Worm (Caenorhabditis elegans) whole organism, L3 larva: Measurements from ENCODE around the gene K09C6.7.

ENCODE experiments used
- ama-1 ChIP-seq: fragments of 150-350 bp; optimal IDR thresholded peaks from 2 replicates; lab custom pipeline; 2018
- ceh-9 ChIP-seq: sonication (generic microtip); optimal IDR thresholded peaks from 2 replicates; lab custom pipeline; 2018; ENCODE audit warnings: missing biosample characterization, missing genetic modification characterization
- daf-12 ChIP-seq: fragments of 150-350 bp; optimal IDR thresholded peaks from 2 replicates; lab custom pipeline; 2014; ENCODE audit warnings: missing biosample characterization, missing genetic modification reagents, missing genetic modification characterization
- egl-27 ChIP-seq: sonication (generic microtip); optimal IDR thresholded peaks from 4 replicates; lab custom pipeline; 2017; ENCODE audit warnings: missing biosample characterization, missing genetic modification reagents, missing genetic modification characterization
- egl-5 ChIP-seq: fragments of 150-350 bp; optimal IDR thresholded peaks from 2 replicates; lab custom pipeline; 2017; ENCODE audit warnings: missing biosample characterization, missing genetic modification reagents, missing genetic modification characterization, inconsistent platforms
- elt-3 ChIP-seq, 3 experiments: fragments of 150-350 bp in 1 of 3; sonication (generic microtip) in 2 of 3; optimal IDR thresholded peaks; 2 replicates in 2 of 3; 4 replicates in 1 of 3; lab custom pipeline; 2014 to 2017; ENCODE audit warnings: missing biosample characterization in 3 of 3, missing genetic modification characterization in 3 of 3
- nhr-11 ChIP-seq: fragments of 150-350 bp; optimal IDR thresholded peaks from 2 replicates; lab custom pipeline; 2014; ENCODE audit warnings: missing biosample characterization, missing genetic modification characterization
- nhr-237 ChIP-seq: fragments of 150-350 bp; optimal IDR thresholded peaks from 2 replicates; lab custom pipeline; 2014; ENCODE audit warnings: missing biosample characterization, missing genetic modification characterization
- nhr-77 ChIP-seq: fragments of 150-350 bp; optimal IDR thresholded peaks from 2 replicates; lab custom pipeline; 2014; ENCODE audit warnings: missing biosample characterization, missing genetic modification characterization
- pha-4 ChIP-seq: fragments of 150-350 bp; optimal IDR thresholded peaks from 2 replicates; lab custom pipeline; 2014; ENCODE audit warnings: missing biosample characterization, missing genetic modification reagents, missing genetic modification characterization
- sea-2 ChIP-seq: fragments of 150-350 bp; sonication (generic microtip); optimal IDR thresholded peaks from 4 replicates; lab custom pipeline; 2014; ENCODE audit warnings: missing biosample characterization, missing genetic modification reagents, missing genetic modification characterization
- skn-1 ChIP-seq: fragments of 150-350 bp; optimal IDR thresholded peaks from 2 replicates; lab custom pipeline; 2014; ENCODE audit warnings: missing biosample characterization, missing genetic modification characterization

DNA sequence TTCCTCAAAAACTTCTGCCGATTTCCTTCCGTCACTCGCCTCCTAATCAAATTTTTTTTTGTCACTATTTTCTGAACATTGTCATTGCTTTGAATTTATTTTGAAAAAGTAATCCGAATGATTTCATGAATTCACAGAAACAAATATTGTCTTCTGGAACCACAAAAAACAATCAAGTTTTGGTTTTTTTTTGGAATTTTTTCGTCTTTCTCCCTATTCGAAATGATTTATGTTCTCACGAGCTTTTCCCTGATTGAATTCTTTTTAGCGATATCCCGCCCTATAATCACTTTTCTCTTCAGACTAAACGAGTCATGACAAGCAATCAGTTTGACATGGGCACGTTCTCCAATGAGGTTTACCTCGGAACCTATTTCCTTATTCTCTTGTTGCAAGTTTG is 5.5 kb downstream of the K09C6.7 start, which contains the start of gene F41H8.1:
- TF ChIP-seq nhr-77 (tag; lab: Kevin White, UChicago): no peak
- TF ChIP-seq skn-1: no peak
- TF ChIP-seq ceh-9 (tag; lab: Kevin White, UChicago): no peak
- TF ChIP-seq nhr-237: no peak
- TF ChIP-seq nhr-11 (tag; lab: Kevin White, UChicago): no peak
- no peak for TF ChIP-seq elt-3 (tag; optimal IDR thresholded peaks at IDR 0.05; lab: Kevin White, UChicago)
- no peak for TF ChIP-seq egl-27
- no peak for TF ChIP-seq sea-2 (GFP tag; lab: Kevin White, UChicago)
- TF ChIP-seq egl-5 (tag; lab: Kevin White, UChicago): no peak
- no peak for TF ChIP-seq ama-1 (lab: Kevin White, UChicago)
- no peak for TF ChIP-seq daf-12 (tag; lab: Kevin White, UChicago)
- TF ChIP-seq pha-4 (tag; lab: Kevin White, UChicago): no peak
